Fruit fly (Drosophila melanogaster): ENCODE measurements around the gene Atg8a.

The Atg8a gene

dm6 chrX:10744773-10745589, 23.2 kb downstream of the Atg8a start, which contains the start of gene stx (continued):
- peak; percentile 63 for TF ChIP-seq CG17359 (tag; optimal IDR thresholded peaks at IDR 0.05)
- peak; percentile 58 for TF ChIP-seq slbo (GFP tag; IDR thresholded peaks at IDR 0.05)
- TF ChIP-seq CG17829 (tag; optimal IDR thresholded peaks at IDR 0.05): peak; percentile 10
- no peak for TF ChIP-seq CG32772 (GFP tag; IDR thresholded peaks at IDR 0.05)
- TF ChIP-seq luna (GFP tag; optimal IDR thresholded peaks at IDR 0.05): no peak
- TF ChIP-seq tgo (GFP tag; IDR thresholded peaks at IDR 0.05): no peak
- TF ChIP-seq dan (GFP tag; IDR thresholded peaks at IDR 0.05): no peak
- TF ChIP-seq tap (tag; optimal IDR thresholded peaks at IDR 0.05): no peak
- TF ChIP-seq gem (tag; optimal IDR thresholded peaks at IDR 0.05): no peak
- TF ChIP-seq NfI (GFP tag; optimal IDR thresholded peaks at IDR 0.05): peak; percentile 3
- TF ChIP-seq sqz (GFP tag; optimal IDR thresholded peaks at IDR 0.05): peak; percentile 15
- TF ChIP-seq Sin3A (optimal IDR thresholded peaks at IDR 0.05): peak; percentile 100
- TF ChIP-seq stc (GFP tag; IDR thresholded peaks at IDR 0.05): no peak; the same call in 1 of the 2 replicates
- TF ChIP-seq Xrp1 (GFP tag; IDR thresholded peaks at IDR 0.05): peak; percentile 44
- TF ChIP-seq cas (GFP tag; IDR thresholded peaks at IDR 0.05): 0 out of 2 replicates have a peak, but pooled peaks have one; percentile 21
- peak; percentile 21 for TF ChIP-seq Ssrp (tag; optimal IDR thresholded peaks at IDR 0.05)
- TF ChIP-seq phol (tag; optimal IDR thresholded peaks at IDR 0.05): peak; percentile 75
- TF ChIP-seq CG6791 (GFP tag; IDR thresholded peaks at IDR 0.05; ENCODE audit: partially characterized antibody): peak; percentile 96
- TF ChIP-seq BEAF-32 (GFP tag; optimal IDR thresholded peaks at IDR 0.05): peak; percentile 100
- TF ChIP-seq jing (GFP tag; optimal IDR thresholded peaks at IDR 0.05): no peak
- TF ChIP-seq gt (GFP tag; IDR thresholded peaks at IDR 0.05): no peak
- peak; percentile 64 for TF ChIP-seq nmo (GFP tag; optimal IDR thresholded peaks at IDR 0.05)
- TF ChIP-seq ci (GFP tag; IDR thresholded peaks at IDR 0.05): peak; percentile 79
- no peak for TF ChIP-seq CG6254 (GFP tag; optimal IDR thresholded peaks at IDR 0.05)
- TF ChIP-seq so (GFP tag; IDR thresholded peaks at IDR 0.05): peak; percentile 32; the same call in 1 of the 3 replicates
- TF ChIP-seq CG11398 (GFP tag; optimal IDR thresholded peaks at IDR 0.05): peak; percentile 11
- TF ChIP-seq knrl (GFP tag; IDR thresholded peaks at IDR 0.05; ENCODE audit: partially characterized antibody): peak; percentile 100
- TF ChIP-seq CG30431 (GFP tag; optimal IDR thresholded peaks at IDR 0.05): no peak
- TF ChIP-seq Usf (GFP tag; optimal IDR thresholded peaks at IDR 0.05): no peak
- TF ChIP-seq CG8765 (GFP tag; IDR thresholded peaks at IDR 0.05): no peak
- peak; percentile 90 for TF ChIP-seq ato (GFP tag; IDR thresholded peaks at IDR 0.05; ENCODE audit: partially characterized antibody)
- TF ChIP-seq Nf-YB (GFP tag; optimal IDR thresholded peaks at IDR 0.05): peak; percentile 5
- no peak for TF ChIP-seq pros (GFP tag; optimal IDR thresholded peaks at IDR 0.05)
- no peak for TF ChIP-seq gcm (GFP tag; optimal IDR thresholded peaks at IDR 0.05)
- no peak for TF ChIP-seq CkIIα-i1 (GFP tag; IDR thresholded peaks at IDR 0.05)
- TF ChIP-seq cg (GFP tag; optimal IDR thresholded peaks at IDR 0.05): no peak
- no peak for TF ChIP-seq danr (GFP tag; IDR thresholded peaks at IDR 0.05)
- TF ChIP-seq Doc3 (GFP tag; IDR thresholded peaks at IDR 0.05; ENCODE audit: partially characterized antibody): peak; percentile 94
- TF ChIP-seq Hr51 (GFP tag; optimal IDR thresholded peaks at IDR 0.05): peak in 1 of 2 experiments; percentile 0
- no peak for TF ChIP-seq maf-S (GFP tag; optimal IDR thresholded peaks at IDR 0.05)
- TF ChIP-seq Hsf (GFP tag; optimal IDR thresholded peaks at IDR 0.05): no peak
- no peak for TF ChIP-seq en (GFP tag; optimal IDR thresholded peaks at IDR 0.05)
- peak; percentile 34 for TF ChIP-seq bigmax (GFP tag; optimal IDR thresholded peaks at IDR 0.05)
- TF ChIP-seq CG4328 (GFP tag; optimal IDR thresholded peaks at IDR 0.05): no peak
- TF ChIP-seq croc (GFP tag; conservative IDR thresholded peaks at IDR 0.05): no peak
- peak; percentile 82 for TF ChIP-seq chm (GFP tag; IDR thresholded peaks at IDR 0.05)
- peak; percentile 48; the same call in 1 of the 2 replicates for TF ChIP-seq CG17328 (GFP tag; IDR thresholded peaks at IDR 0.05)
- peak; percentile 35 for TF ChIP-seq MBD-R2 (GFP tag; IDR thresholded peaks at IDR 0.05)
- TF ChIP-seq CG7963 (GFP tag; IDR thresholded peaks at IDR 0.05; ENCODE audit: partially characterized antibody): peak; percentile 92
